Worm (Caenorhabditis elegans) whole organism, young adult: ENCODE measurements around the gene clec-84.

Source experiments
- C06A6.2 ChIP-seq: fragments of 200-800 bp; sonication (Bioruptor generic); conservative IDR thresholded peaks from 2 replicates; pipeline ENCODE4 v1.3.6; 2022; ENCODE audit warnings: missing genetic modification characterization, missing compliant biosample characterization
- F23B12.7 ChIP-seq: sonication (generic microtip); optimal IDR thresholded peaks from 2 replicates; lab custom pipeline; 2017; ENCODE audit warnings: missing genetic modification characterization, mild to moderate bottlenecking, missing compliant biosample characterization, antibody characterized with exemption, moderate library complexity; ENCODE audit not compliant: insufficient read depth
- F33H1.4 ChIP-seq: fragments of 200-800 bp; sonication (Bioruptor generic); IDR thresholded peaks from 2 replicates; pipeline ENCODE4 v1.3.6; 2022; ENCODE audit warnings: missing genetic modification reagents, missing genetic modification characterization, missing compliant biosample characterization
- F37B4.10 ChIP-seq: fragments of 200-800 bp; sonication (Bioruptor generic); IDR thresholded peaks from 2 replicates; pipeline ENCODE4 v1.3.6; 2022; ENCODE audit warnings: missing genetic modification characterization, missing compliant biosample characterization
- K11D2.4 ChIP-seq: fragments of 200-800 bp; sonication (Bioruptor generic); IDR thresholded peaks from 2 replicates; pipeline ENCODE4 v1.3.6; 2022; ENCODE audit warnings: missing genetic modification reagents, missing genetic modification characterization, missing compliant biosample characterization
- Y53G8AR.9 ChIP-seq: fragments of 200-800 bp; sonication (Bioruptor generic); conservative IDR thresholded peaks from 2 replicates; pipeline ENCODE4 v1.3.6; 2022; ENCODE audit warnings: missing genetic modification reagents, missing genetic modification characterization, missing compliant biosample characterization
- aptf-2 ChIP-seq: fragments of 200-800 bp; sonication (Bioruptor generic); conservative IDR thresholded peaks from 2 replicates; pipeline ENCODE4 v1.3.6; 2022; ENCODE audit warnings: missing genetic modification reagents, missing genetic modification characterization, missing compliant biosample characterization
- athp-1 ChIP-seq: sonication (generic microtip); optimal IDR thresholded peaks from 2 replicates; lab custom pipeline; 2017; ENCODE audit warnings: mild to moderate bottlenecking, missing genetic modification characterization, missing compliant biosample characterization
- bed-2 ChIP-seq: fragments of 200-800 bp; sonication (Bioruptor generic); IDR thresholded peaks from 2 replicates; pipeline ENCODE4 v1.3.6; 2022; ENCODE audit warnings: missing genetic modification reagents, missing genetic modification characterization, missing compliant biosample characterization
- cebp-1 ChIP-seq, 2 experiments: fragments of 200-800 bp in 1 of 2; sonication (Bioruptor generic) in 1 of 2; sonication (generic microtip) in 1 of 2; IDR thresholded peaks in 1 of 2; optimal IDR thresholded peaks in 1 of 2; 2 replicates each; pipeline versions ENCODE4 v1.3.6 to Lab custom; 2017 to 2022; ENCODE audit warnings: missing compliant biosample characterization in 2 of 2, missing genetic modification characterization in 2 of 2, mild to moderate bottlenecking in 1 of 2, missing genetic modification reagents in 1 of 2, moderate library complexity in 1 of 2
- die-1 ChIP-seq: sonication (generic microtip); optimal IDR thresholded peaks from 2 replicates; lab custom pipeline; 2016; ENCODE audit warnings: missing genotype, mild to moderate bottlenecking, missing genetic modification characterization, missing compliant biosample characterization
- him-1 ChIP-seq: sonication (generic microtip); optimal IDR thresholded peaks from 2 replicates; lab custom pipeline; 2016; ENCODE audit warnings: missing genotype, missing genetic modification reagents, missing genetic modification characterization, missing compliant biosample characterization
- hlh-26 ChIP-seq: fragments of 200-800 bp; sonication (Bioruptor generic); conservative IDR thresholded peaks from 2 replicates; pipeline ENCODE4 v1.3.6; 2022; ENCODE audit warnings: missing genetic modification reagents, missing genetic modification characterization, missing compliant biosample characterization
- hsf-1 ChIP-seq: fragments of 200-800 bp; sonication (Bioruptor generic); IDR thresholded peaks from 2 replicates; pipeline ENCODE4 v1.3.6; 2022; ENCODE audit warnings: missing genetic modification reagents, missing genetic modification characterization, missing compliant biosample characterization
- lag-1 ChIP-seq: fragments of 200-800 bp; sonication (Bioruptor generic); IDR thresholded peaks from 2 replicates; pipeline ENCODE4 v1.3.6; 2022; ENCODE audit warnings: missing genetic modification reagents, missing genetic modification characterization, missing compliant biosample characterization
- madf-6 ChIP-seq: fragments of 200-800 bp; sonication (Bioruptor generic); IDR thresholded peaks from 2 replicates; pipeline ENCODE4 v1.3.6; 2022; ENCODE audit warnings: missing genetic modification reagents, missing genetic modification characterization, missing compliant biosample characterization
- nfya-1 ChIP-seq: sonication (generic microtip); optimal IDR thresholded peaks from 2 replicates; lab custom pipeline; 2017; ENCODE audit warnings: antibody characterized with exemption, missing compliant biosample characterization, missing genetic modification characterization, borderline replicate concordance; ENCODE audit not compliant: insufficient read depth
- nfyb-1 ChIP-seq: fragments of 200-800 bp; sonication (Bioruptor generic); IDR thresholded peaks from 2 replicates; pipeline ENCODE4 v1.3.6; 2022; ENCODE audit warnings: missing genetic modification reagents, missing genetic modification characterization, missing compliant biosample characterization
- nhr-179 ChIP-seq: sonication (generic microtip); optimal IDR thresholded peaks from 2 replicates; lab custom pipeline; 2016; ENCODE audit warnings: mild to moderate bottlenecking, missing genetic modification characterization, missing compliant biosample characterization
- nhr-80 ChIP-seq: sonication (generic microtip); optimal IDR thresholded peaks from 2 replicates; lab custom pipeline; 2016; ENCODE audit warnings: missing genetic modification characterization, missing compliant biosample characterization
- rpc-1 ChIP-seq, 2 experiments: fragments of 150-350 bp in 1 of 2; sonication (generic microtip) in 1 of 2; optimal IDR thresholded peaks; 2 replicates each; lab custom pipeline; 2014 to 2018; ENCODE audit warnings: missing biosample characterization in 1 of 2, missing genetic modification characterization in 1 of 2, missing genetic modification reagents in 1 of 2, missing genotype in 1 of 2
- snpc-1.3 ChIP-seq: sonication (generic microtip); optimal IDR thresholded peaks from 2 replicates; lab custom pipeline; 2017; ENCODE audit warnings: missing genetic modification characterization, mild to moderate bottlenecking, missing compliant biosample characterization, antibody characterized with exemption, moderate library complexity, missing genotype, missing genetic modification reagents; ENCODE audit not compliant: insufficient read depth
- tbp1 ChIP-seq: fragments of 200-800 bp; sonication (Bioruptor generic); optimal IDR thresholded peaks from 2 replicates; lab custom pipeline; 2018; ENCODE audit warnings: mild to moderate bottlenecking, missing genetic modification characterization, missing compliant biosample characterization
- tlf-1 ChIP-seq: fragments of 200-800 bp; sonication (Bioruptor generic); optimal IDR thresholded peaks from 2 replicates; lab custom pipeline; 2018; ENCODE audit warnings: mild to moderate bottlenecking, missing genetic modification characterization, missing compliant biosample characterization
- unc-62 ChIP-seq: fragments of 150-350 bp; optimal IDR thresholded peaks from 2 replicates; lab custom pipeline; 2014; ENCODE audit warnings: missing biosample characterization, missing genetic modification reagents, missing genetic modification characterization
- ztf-18 ChIP-seq: sonication (generic microtip); optimal IDR thresholded peaks from 2 replicates; lab custom pipeline; 2016; ENCODE audit warnings: missing genotype, mild to moderate bottlenecking, missing genetic modification characterization, missing compliant biosample characterization
- ztf-22 ChIP-seq: fragments of 200-800 bp; sonication (Bioruptor generic); optimal IDR thresholded peaks from 2 replicates; lab custom pipeline; 2018; ENCODE audit warnings: mild to moderate bottlenecking, missing genetic modification characterization, moderate library complexity, missing compliant biosample characterization
- ztf-25 ChIP-seq: fragments of 200-800 bp; sonication (Bioruptor generic); IDR thresholded peaks from 2 replicates; pipeline ENCODE4 v1.3.6; 2022; ENCODE audit warnings: missing genetic modification reagents, missing genetic modification characterization, missing compliant biosample characterization
- ztf-6 ChIP-seq: fragments of 200-800 bp; sonication (Bioruptor generic); IDR thresholded peaks from 2 replicates; pipeline ENCODE4 v1.3.6; 2022; ENCODE audit warnings: missing genetic modification reagents, missing genetic modification characterization, missing compliant biosample characterization

The clec-84 gene

ce11 chrIV:2842162-2842561, at the start of gene clec-84:
Gene clec-84, plus strand, starts transcription at chrIV:2842462.
- no peak for TF ChIP-seq nfyb-1

ce11 chrIV:2793956-2794355, 48.3 kb upstream of the clec-84 start:
- TF ChIP-seq K11D2.4 (GFP tag; lab: Robert Waterston, UW) (no peak), F37B4.10 (GFP tag; lab: Robert Waterston, UW) (no peak), athp-1 (tag; lab: Kevin White, UChicago) (no peak), snpc-1.3 (no peak), F33H1.4 (GFP tag; lab: Robert Waterston, UW) (no peak), bed-2 (GFP tag; lab: Robert Waterston, UW) (no peak), cebp-1 (GFP tag; IDR thresholded peaks at IDR 0.05; lab: Robert Waterston, UW) (no peak), cebp-1 (tag; optimal IDR thresholded peaks at IDR 0.05; lab: Kevin White, UChicago) (no peak), hlh-26 (GFP tag; lab: Robert Waterston, UW) (no peak), ztf-22 (GFP tag; lab: Kevin White, UChicago) (no peak), rpc-1 (optimal IDR thresholded peaks at IDR 0.05; lab: Kevin White, UChicago) (no peak), rpc-1 (tag; optimal IDR thresholded peaks at IDR 0.05; lab: Kevin White, UChicago) (no peak), F23B12.7 (no peak)

- peak; percentile 63 for TF ChIP-seq nhr-80 (tag; lab: Kevin White, UChicago)
- no peak for TF ChIP-seq aptf-2 (GFP tag; lab: Robert Waterston, UW)
- TF ChIP-seq, all 124 proteins: peak for 1
Observed at ce11 chrIV:2798339-2798738, 43.9 kb upstream of the clec-84 start, which contains the start of gene Y54G2A.52. Gene Y54G2A.52, minus strand, starts transcription at chrIV:2798686.

DNA sequence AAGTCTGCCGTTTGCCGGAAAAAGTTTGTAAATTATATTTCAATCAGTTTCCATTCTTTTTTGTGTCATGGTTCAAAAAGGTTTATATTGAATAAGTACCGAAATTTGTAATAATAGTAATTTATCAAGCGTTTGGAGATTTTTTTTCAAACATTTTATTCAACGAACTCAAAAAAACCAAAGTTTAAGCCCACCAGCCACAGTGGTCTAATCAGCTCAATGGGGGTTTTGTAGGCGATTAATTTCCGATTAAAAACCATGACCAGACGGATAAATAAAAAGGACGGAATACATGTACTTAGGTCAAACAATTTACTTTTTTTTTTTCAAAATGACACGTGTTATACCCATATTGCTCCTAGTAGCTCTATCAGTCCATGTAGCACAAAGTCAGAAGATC, 42.9 kb upstream of the clec-84 start, which contains the start of gene Y54G2A.10:
Gene Y54G2A.10, plus strand, starts transcription at position 301 of the 400 bp plus-strand sequence.
- no peak for TF ChIP-seq lag-1 (GFP tag; lab: Robert Waterston, UW)
- no peak for TF ChIP-seq K11D2.4 (GFP tag; lab: Robert Waterston, UW)
- no peak for TF ChIP-seq die-1 (tag; lab: Kevin White, UChicago)

DNA sequence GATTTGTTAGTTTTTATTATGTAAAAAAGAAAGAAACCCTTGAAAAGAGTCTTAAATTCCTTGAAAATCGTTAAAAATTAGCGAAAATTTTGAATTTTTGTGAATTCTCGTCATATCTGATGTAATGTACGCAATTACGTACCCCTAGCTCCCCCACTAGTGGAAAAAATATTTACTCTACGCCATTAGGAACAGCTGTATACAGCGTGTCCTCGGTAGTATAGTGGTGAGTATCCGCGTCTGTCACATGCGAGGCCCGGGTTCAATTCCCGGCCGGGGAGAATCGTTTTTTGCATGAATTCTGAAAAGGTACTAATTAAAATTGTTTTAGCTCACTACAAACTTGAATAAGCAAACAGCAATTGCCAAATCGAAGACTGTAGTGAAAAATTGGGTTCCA, 42.4 kb upstream of the clec-84 start:
- TF ChIP-seq ztf-25 (GFP tag; lab: Robert Waterston, UW) (0 out of 2 replicates have a peak, but pooled peaks have one; percentile 19), nfyb-1 (no peak), rpc-1 (optimal IDR thresholded peaks at IDR 0.05; lab: Kevin White, UChicago) (peak; percentile 22), rpc-1 (tag; optimal IDR thresholded peaks at IDR 0.05; lab: Kevin White, UChicago) (peak; percentile 60), ztf-6 (GFP tag; lab: Robert Waterston, UW) (no peak), nfya-1 (no peak), ztf-18 (tag; lab: Kevin White, UChicago) (no peak), Y53G8AR.9 (GFP tag; lab: Robert Waterston, UW) (no peak), lag-1 (GFP tag; lab: Robert Waterston, UW) (no peak), C06A6.2 (GFP tag; lab: Robert Waterston, UW) (no peak), tbp1 (peak; percentile 79), tlf-1 (GFP tag; lab: Kevin White, UChicago) (no peak), nhr-179 (tag; lab: Kevin White, UChicago) (no peak), madf-6 (GFP tag; lab: Robert Waterston, UW) (no peak), unc-62 (GFP tag; lab: Kevin White, UChicago) (no peak), him-1 (no peak), hsf-1 (GFP tag; lab: Robert Waterston, UW) (no peak)
- TF ChIP-seq, all 124 proteins: peak for 3
